Worm (Caenorhabditis elegans) whole organism, L2 larva: Measurements from ENCODE around the gene toh-1.
"Not testable (repeated sequence)": the region's sequence is repeated elsewhere in the genome, so short reads cannot be mapped to it uniquely, and the experiment has no call there.

Experiments
- ZK546.5 ChIP-seq: sonication (generic microtip); optimal IDR thresholded peaks from 2 replicates; lab custom pipeline; 2017; ENCODE audit warnings: missing biosample characterization, missing genetic modification characterization
- alr-1 ChIP-seq: fragments of 150-350 bp; optimal IDR thresholded peaks from 2 replicates; lab custom pipeline; 2014; ENCODE audit warnings: missing biosample characterization, missing genetic modification characterization
- aly-2 ChIP-seq: fragments of 150-350 bp; optimal IDR thresholded peaks from 2 replicates; lab custom pipeline; 2014; ENCODE audit warnings: missing biosample characterization, missing genetic modification characterization
- gmeb-1 ChIP-seq: fragments of 150-350 bp; optimal IDR thresholded peaks from 2 replicates; lab custom pipeline; 2014; ENCODE audit warnings: missing biosample characterization, missing genetic modification characterization
- lin-13 ChIP-seq: fragments of 150-350 bp; optimal IDR thresholded peaks from 2 replicates; lab custom pipeline; 2014; ENCODE audit warnings: missing biosample characterization, missing genetic modification reagents, missing genetic modification characterization
- lin-39 ChIP-seq: fragments of 150-350 bp; optimal IDR thresholded peaks from 2 replicates; lab custom pipeline; 2014; ENCODE audit warnings: missing biosample characterization, missing genetic modification reagents, missing genetic modification characterization
- lsy-2 ChIP-seq, 2 experiments: fragments of 150-350 bp in 1 of 2; sonication (generic microtip) in 1 of 2; optimal IDR thresholded peaks; 2 replicates each; lab custom pipeline; 2014 to 2017; ENCODE audit warnings: missing biosample characterization in 2 of 2, missing genetic modification characterization in 2 of 2
- mab-5 ChIP-seq: fragments of 150-350 bp; optimal IDR thresholded peaks from 2 replicates; lab custom pipeline; 2014; ENCODE audit warnings: missing biosample characterization, missing genetic modification characterization
- nhr-12 ChIP-seq: fragments of 150-350 bp; optimal IDR thresholded peaks from 2 replicates; lab custom pipeline; 2014; ENCODE audit warnings: missing biosample characterization, missing genetic modification characterization
- nhr-77 ChIP-seq: fragments of 150-350 bp; optimal IDR thresholded peaks from 2 replicates; lab custom pipeline; 2014; ENCODE audit warnings: missing biosample characterization, missing genetic modification characterization
- unc-39 ChIP-seq: fragments of 150-350 bp; optimal IDR thresholded peaks from 2 replicates; lab custom pipeline; 2014; ENCODE audit warnings: missing biosample characterization, missing genetic modification characterization
- unc-62 ChIP-seq: fragments of 150-350 bp; optimal IDR thresholded peaks from 2 replicates; lab custom pipeline; 2014; ENCODE audit warnings: missing biosample characterization, missing genetic modification reagents, missing genetic modification characterization
- ztf-11 ChIP-seq: sonication (generic microtip); optimal IDR thresholded peaks from 2 replicates; lab custom pipeline; 2017; ENCODE audit warnings: missing biosample characterization, missing genetic modification characterization

ce11 chrIII:3857007-3857406 lies 48.2 kb upstream of the toh-1 start:
- TF ChIP-seq unc-62 (GFP tag; lab: Kevin White, UChicago); lin-13 (GFP tag; lab: Kevin White, UChicago); aly-2; nhr-77 (tag; lab: Kevin White, UChicago); lin-39 (tag; lab: Kevin White, UChicago); ztf-11; ZK546.5 (tag; lab: Kevin White, UChicago); mab-5; alr-1 (tag; lab: Kevin White, UChicago); gmeb-1; nhr-12 (tag; lab: Kevin White, UChicago); unc-39 (tag; lab: Kevin White, UChicago): not testable (repeated sequence)
- peak; percentile 72 to 95 for TF ChIP-seq lsy-2 (tag; optimal IDR thresholded peaks at IDR 0.05; lab: Kevin White, UChicago)
